Fruit fly (Drosophila melanogaster) Kc167 (cell line): Measurements from ENCODE around the gene CG31805.

Source experiments
- Sin3A ChIP-seq: fragments of >200 bp; optimal IDR thresholded peaks from 2 replicates; lab custom pipeline; 2018; ENCODE audit warnings: missing external identifiers
- h ChIP-seq: fragments of >200 bp; optimal IDR thresholded peaks from 3 replicates; lab custom pipeline; 2018; ENCODE audit warnings: missing external identifiers
- psq ChIP-seq: fragments of >200 bp; optimal IDR thresholded peaks from 2 replicates; lab custom pipeline; 2017; ENCODE audit warnings: missing external identifiers
- ttk ChIP-seq: sonication (Bioruptor generic); optimal IDR thresholded peaks from 2 replicates; lab custom pipeline; 2017; ENCODE audit warnings: missing external identifiers

- TF ChIP-seq psq (no peak), Sin3A (no peak), ttk (lab: Kevin White, UChicago) (no peak), h (lab: Kevin White, UChicago) (no peak)
These were observed at the start of gene CG31805 for dm6 chr2L:16900373-16900772.
